Fruit fly (Drosophila melanogaster) whole organism, embryonic: ENCODE measurements around the gene ftz-f1.
A peak's percentile ranks its signal among the peaks of the same experiment; 100 is the strongest.

Source experiments
- Aef1 ChIP-seq: fragments of 200-800 bp; sonication (Bioruptor generic); IDR thresholded peaks from 3 replicates; pipeline ENCODE4 v1.3.6; 2022; ENCODE audit warnings: missing biosample characterization, missing genetic modification characterization
- Blimp-1 ChIP-seq: fragments of 200-800 bp; sonication (Bioruptor generic); optimal IDR thresholded peaks from 3 replicates; lab custom pipeline; 2018; ENCODE audit warnings: missing biosample characterization, missing genetic modification characterization, mild to moderate bottlenecking, moderate library complexity, missing genetic modification reagents
- CG10431 ChIP-seq: fragments of 200-800 bp; sonication (Bioruptor generic); optimal IDR thresholded peaks from 3 replicates; lab custom pipeline; 2018; ENCODE audit warnings: missing biosample characterization, mild to moderate bottlenecking, missing genetic modification characterization
- CG10462 ChIP-seq: fragments of 200-800 bp; sonication (Bioruptor generic); optimal IDR thresholded peaks from 2 replicates; lab custom pipeline; 2016; ENCODE audit warnings: missing biosample characterization, missing genetic modification characterization
- CG11085 ChIP-seq: fragments of 200-800 bp; sonication (Bioruptor generic); IDR thresholded peaks from 2 replicates; pipeline ENCODE4 v1.3.6; 2022; ENCODE audit warnings: missing biosample characterization, missing genetic modification characterization
- CG11247 ChIP-seq: fragments of 200-800 bp; sonication (Bioruptor generic); IDR thresholded peaks from 2 replicates; pipeline ENCODE4 v1.3.6; 2022; ENCODE audit warnings: missing biosample characterization, missing genetic modification characterization
- CG16863 ChIP-seq: fragments of 200-800 bp; sonication (Bioruptor generic); optimal IDR thresholded peaks from 3 replicates; lab custom pipeline; 2016; ENCODE audit warnings: missing biosample characterization, missing genetic modification characterization
- CG17361 ChIP-seq: fragments of 200-800 bp; sonication (Bioruptor generic); IDR thresholded peaks from 3 replicates; pipeline ENCODE4 v1.3.6; 2022; ENCODE audit warnings: missing biosample characterization, missing genetic modification characterization
- CG2129 ChIP-seq: fragments of 200-800 bp; sonication (Bioruptor generic); IDR thresholded peaks from 2 replicates; pipeline ENCODE4 v1.3.6; 2022; ENCODE audit warnings: missing biosample characterization, missing genetic modification characterization; ENCODE audit not compliant: partially characterized antibody
- CG30403 ChIP-seq: fragments of 200-800 bp; sonication (Bioruptor generic); optimal IDR thresholded peaks from 3 replicates; lab custom pipeline; 2016; ENCODE audit warnings: missing biosample characterization, missing genetic modification characterization
- CG30431 ChIP-seq: fragments of 200-800 bp; sonication (Bioruptor generic); optimal IDR thresholded peaks from 2 replicates; lab custom pipeline; 2017; ENCODE audit warnings: missing biosample characterization, missing genetic modification characterization
- CG31441 ChIP-seq: fragments of 200-800 bp; sonication (Bioruptor generic); IDR thresholded peaks from 2 replicates; pipeline ENCODE4 v1.3.6; 2022; ENCODE audit warnings: missing biosample characterization, missing genetic modification characterization
- CG4328 ChIP-seq: fragments of 200-800 bp; sonication (Bioruptor generic); optimal IDR thresholded peaks from 3 replicates; lab custom pipeline; 2017; ENCODE audit warnings: missing biosample characterization, missing genetic modification reagents, missing genetic modification characterization
- CG4360 ChIP-seq: fragments of 200-800 bp; sonication (Bioruptor generic); IDR thresholded peaks from 2 replicates; pipeline ENCODE4 v1.3.6; 2022; ENCODE audit warnings: missing biosample characterization, missing genetic modification characterization
- CG5245 ChIP-seq: fragments of 200-800 bp; sonication (Bioruptor generic); optimal IDR thresholded peaks from 3 replicates; lab custom pipeline; 2016; ENCODE audit warnings: missing biosample characterization, missing genetic modification characterization
- CG7928 ChIP-seq: fragments of 200-800 bp; sonication (Bioruptor generic); optimal IDR thresholded peaks from 2 replicates; lab custom pipeline; 2017; ENCODE audit warnings: missing biosample characterization, mild to moderate bottlenecking, missing genetic modification characterization
- CkIIα-i1 ChIP-seq: fragments of 200-800 bp; sonication (Bioruptor generic); IDR thresholded peaks from 2 replicates; pipeline ENCODE4 v1.3.6; 2022; ENCODE audit warnings: missing biosample characterization, missing genetic modification characterization
- Dref ChIP-seq: fragments of 200-800 bp; sonication (Bioruptor generic); IDR thresholded peaks from 2 replicates; pipeline ENCODE4 v1.3.6; 2022; ENCODE audit warnings: missing biosample characterization, missing genetic modification characterization
- GATAe ChIP-seq: fragments of 200-800 bp; sonication (Bioruptor generic); conservative IDR thresholded peaks from 2 replicates; pipeline ENCODE4 v1.3.6; 2022; ENCODE audit warnings: missing biosample characterization, missing genetic modification characterization
- Hmx ChIP-seq: fragments of 200-800 bp; sonication (Bioruptor generic); optimal IDR thresholded peaks from 2 replicates; lab custom pipeline; 2016; ENCODE audit warnings: missing biosample characterization, missing genetic modification characterization
- Hr78 ChIP-seq, 2 experiments: fragments of 200-800 bp in 1 of 2; fragments of >200 bp in 1 of 2; sonication (Bioruptor generic) in 1 of 2; optimal IDR thresholded peaks; 2 replicates each; lab custom pipeline; 2017 to 2019; ENCODE audit warnings: missing biosample characterization in 2 of 2, missing genetic modification characterization in 2 of 2, mild to moderate bottlenecking in 1 of 2, moderate library complexity in 1 of 2
- NFAT ChIP-seq: fragments of 200-800 bp; sonication (Bioruptor generic); IDR thresholded peaks from 2 replicates; pipeline ENCODE4 v1.3.6; 2022; ENCODE audit warnings: missing biosample characterization, missing genetic modification characterization
- Neu2 ChIP-seq: fragments of 200-800 bp; sonication (Bioruptor generic); optimal IDR thresholded peaks from 3 replicates; lab custom pipeline; 2016; ENCODE audit warnings: missing biosample characterization, missing genetic modification characterization, borderline replicate concordance
- Nf-YC ChIP-seq: fragments of 200-800 bp; optimal IDR thresholded peaks from 3 replicates; lab custom pipeline; 2019; ENCODE audit warnings: missing biosample characterization, mild to moderate bottlenecking, missing genetic modification characterization, moderate library complexity
- Optix ChIP-seq: fragments of 200-800 bp; sonication (Bioruptor generic); IDR thresholded peaks from 3 replicates; pipeline ENCODE4 v1.3.6; 2022; ENCODE audit warnings: missing biosample characterization, missing genetic modification characterization
- PHDP ChIP-seq: fragments of 200-800 bp; sonication (Bioruptor generic); optimal IDR thresholded peaks from 3 replicates; lab custom pipeline; 2018; ENCODE audit warnings: missing biosample characterization, mild to moderate bottlenecking, missing genetic modification characterization, moderate library complexity
- Sox100B ChIP-seq: fragments of 200-800 bp; sonication (Bioruptor generic); optimal IDR thresholded peaks from 3 replicates; lab custom pipeline; 2018; ENCODE audit warnings: missing biosample characterization, mild to moderate bottlenecking, missing genetic modification characterization
- Spps ChIP-seq: fragments of 200-800 bp; sonication (Bioruptor generic); optimal IDR thresholded peaks from 2 replicates; lab custom pipeline; 2018; ENCODE audit warnings: missing biosample characterization, mild to moderate bottlenecking, missing genetic modification characterization
- Sry-δ ChIP-seq: fragments of 200-800 bp; sonication (Bioruptor generic); optimal IDR thresholded peaks from 2 replicates; lab custom pipeline; 2016; ENCODE audit warnings: missing biosample characterization, missing genetic modification characterization
- TFAM ChIP-seq: fragments of 200-800 bp; sonication (Bioruptor generic); optimal IDR thresholded peaks from 2 replicates; lab custom pipeline; 2017; ENCODE audit warnings: missing biosample characterization, missing genetic modification characterization, inconsistent platforms
- ara ChIP-seq: fragments of 200-800 bp; sonication (Bioruptor generic); IDR thresholded peaks from 2 replicates; pipeline ENCODE4 v1.3.6; 2022; ENCODE audit warnings: missing biosample characterization, missing genetic modification characterization
- crol ChIP-seq: fragments of 200-800 bp; sonication (Bioruptor generic); IDR thresholded peaks from 2 replicates; pipeline ENCODE4 v1.3.6; 2022; ENCODE audit warnings: missing biosample characterization, missing genetic modification characterization
- cwo ChIP-seq: fragments of 200-800 bp; sonication (Bioruptor generic); optimal IDR thresholded peaks from 3 replicates; lab custom pipeline; 2017; ENCODE audit warnings: missing biosample characterization, missing genetic modification characterization, mild to moderate bottlenecking, moderate library complexity, missing genetic modification reagents
- exex ChIP-seq: fragments of 200-800 bp; sonication (Bioruptor generic); optimal IDR thresholded peaks from 4 replicates; lab custom pipeline; 2018; ENCODE audit warnings: missing biosample characterization, mild to moderate bottlenecking, missing genetic modification characterization, moderate library complexity
- eyg ChIP-seq: fragments of 200-800 bp; sonication (Bioruptor generic); optimal IDR thresholded peaks from 3 replicates; lab custom pipeline; 2016; ENCODE audit warnings: missing biosample characterization, missing genetic modification characterization
- fd64A ChIP-seq: fragments of 200-800 bp; sonication (Bioruptor generic); optimal IDR thresholded peaks from 3 replicates; lab custom pipeline; 2018; ENCODE audit warnings: missing biosample characterization, mild to moderate bottlenecking, missing genetic modification characterization
- ftz-f1 ChIP-seq: fragments of 200-800 bp; sonication (Bioruptor generic); optimal IDR thresholded peaks from 2 replicates; lab custom pipeline; 2016; ENCODE audit warnings: missing biosample characterization, missing genetic modification characterization
- fu2 ChIP-seq: fragments of 200-800 bp; sonication (Bioruptor generic); optimal IDR thresholded peaks from 2 replicates; lab custom pipeline; 2016; ENCODE audit warnings: missing biosample characterization, missing genetic modification characterization
- gfzf ChIP-seq: fragments of 200-800 bp; sonication (Bioruptor generic); optimal IDR thresholded peaks from 2 replicates; lab custom pipeline; 2016; ENCODE audit warnings: missing biosample characterization, mild to moderate bottlenecking, missing genetic modification characterization, moderate library complexity
- hbn ChIP-seq: fragments of 200-800 bp; sonication (Bioruptor generic); IDR thresholded peaks from 2 replicates; pipeline ENCODE4 v1.3.6; 2022; ENCODE audit warnings: missing biosample characterization, missing genetic modification characterization; ENCODE audit not compliant: partially characterized antibody
- jing ChIP-seq: fragments of 200-800 bp; sonication (Bioruptor generic); optimal IDR thresholded peaks from 2 replicates; lab custom pipeline; 2018; ENCODE audit warnings: missing biosample characterization, mild to moderate bottlenecking, missing genetic modification characterization
- lbe ChIP-seq: fragments of 200-800 bp; sonication (Bioruptor generic); optimal IDR thresholded peaks from 2 replicates; lab custom pipeline; 2016; ENCODE audit warnings: missing biosample characterization, mild to moderate bottlenecking, missing genetic modification characterization
- lola ChIP-seq, 3 experiments: fragments of >200 bp in 2 of 3; fragments of 200-800 bp in 1 of 3; sonication (Bioruptor generic) in 1 of 3; optimal IDR thresholded peaks; 2 replicates each; lab custom pipeline; 2017 to 2019; ENCODE audit warnings: missing biosample characterization in 3 of 3, missing genetic modification characterization in 3 of 3, mild to moderate bottlenecking in 1 of 3, moderate library complexity in 1 of 3
- nom ChIP-seq: fragments of 200-800 bp; sonication (Bioruptor generic); optimal IDR thresholded peaks from 2 replicates; lab custom pipeline; 2017; ENCODE audit warnings: missing biosample characterization, missing genetic modification characterization, mild to moderate bottlenecking, moderate library complexity, missing genetic modification reagents
- oc ChIP-seq: fragments of 200-800 bp; sonication (Bioruptor generic); optimal IDR thresholded peaks from 2 replicates; lab custom pipeline; 2018; ENCODE audit warnings: missing biosample characterization, mild to moderate bottlenecking, missing genetic modification characterization, moderate library complexity
- pum ChIP-seq: fragments of 200-800 bp; sonication (Bioruptor generic); optimal IDR thresholded peaks from 2 replicates; lab custom pipeline; 2016; ENCODE audit warnings: missing biosample characterization, missing genetic modification characterization
- sim ChIP-seq: fragments of 200-800 bp; sonication (Bioruptor generic); IDR thresholded peaks from 2 replicates; pipeline ENCODE4 v1.3.6; 2022; ENCODE audit warnings: missing biosample characterization, missing genetic modification characterization
- slou ChIP-seq: fragments of 200-800 bp; sonication (Bioruptor generic); optimal IDR thresholded peaks from 3 replicates; lab custom pipeline; 2016; ENCODE audit warnings: missing biosample characterization, missing genetic modification characterization
- stc ChIP-seq: fragments of 200-800 bp; sonication (Bioruptor generic); IDR thresholded peaks from 2 replicates; pipeline ENCODE4 v1.3.6; 2022; ENCODE audit warnings: missing biosample characterization, missing genetic modification characterization
- tio ChIP-seq: fragments of 200-800 bp; sonication (Bioruptor generic); optimal IDR thresholded peaks from 2 replicates; lab custom pipeline; 2017; ENCODE audit warnings: missing biosample characterization, missing genetic modification characterization, inconsistent platforms
- usp ChIP-seq: fragments of >200 bp; optimal IDR thresholded peaks from 2 replicates; lab custom pipeline; 2017; ENCODE audit warnings: missing biosample characterization, missing genetic modification characterization
- zf30C ChIP-seq: fragments of 200-800 bp; sonication (Bioruptor generic); optimal IDR thresholded peaks from 3 replicates; lab custom pipeline; 2018; ENCODE audit warnings: missing biosample characterization, mild to moderate bottlenecking, missing genetic modification characterization

Gene ftz-f1

DNA sequence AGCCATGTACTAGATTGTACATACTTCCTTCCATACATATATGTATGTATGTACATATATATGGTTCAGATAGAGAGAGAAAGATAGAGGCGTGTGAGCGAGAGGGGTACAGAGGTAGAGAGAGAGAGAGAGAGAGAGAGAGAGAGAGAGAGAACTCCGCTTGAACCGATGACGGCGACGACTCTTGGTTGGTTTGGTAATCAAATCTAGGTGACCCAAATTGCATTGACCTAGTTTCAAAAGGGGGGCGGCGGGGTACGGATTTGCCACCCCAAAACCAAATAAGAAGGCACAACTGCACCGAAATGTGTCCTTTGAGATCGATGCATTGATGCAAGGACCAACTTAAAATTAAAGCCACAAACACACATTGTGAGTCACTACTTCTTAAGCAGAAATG is 13.2 kb downstream of the ftz-f1 start:
- no peak for TF ChIP-seq TFAM
- no peak for TF ChIP-seq zf30C (GFP tag; lab: Kevin White, UChicago)
- TF ChIP-seq Dref (GFP tag; lab: Robert Waterston, UW) = no peak
- TF ChIP-seq CG4328 (GFP tag; lab: Kevin White, UChicago) = no peak
- no peak for TF ChIP-seq Spps (tag; lab: Kevin White, UChicago)
- no peak for TF ChIP-seq CG4360 (GFP tag; lab: Robert Waterston, UW)
- no peak for TF ChIP-seq Hr78 (GFP tag; optimal IDR thresholded peaks at IDR 0.05; lab: Kevin White, UChicago)
- no peak for TF ChIP-seq CG7928 (GFP tag; lab: Kevin White, UChicago)
- peak; percentile 63 for TF ChIP-seq crol (GFP tag; lab: Robert Waterston, UW)
- no peak for TF ChIP-seq usp (GFP tag; lab: Kevin White, UChicago)
- no peak for TF ChIP-seq slou
- no peak for TF ChIP-seq Aef1 (GFP tag; lab: Robert Waterston, UW)
- TF ChIP-seq Blimp-1 (GFP tag; lab: Kevin White, UChicago) = no peak
- TF ChIP-seq fd64A = no peak
- no peak for TF ChIP-seq CG30403
- TF ChIP-seq tio (GFP tag; lab: Kevin White, UChicago) = no peak
- no peak for TF ChIP-seq lbe (GFP tag; lab: Kevin White, UChicago)
- TF ChIP-seq CG16863 = no peak
- TF ChIP-seq PHDP = no peak
- TF ChIP-seq oc = no peak
- no peak for TF ChIP-seq ara (GFP tag; lab: Robert Waterston, UW)
- TF ChIP-seq Nf-YC (tag; lab: Kevin White, UChicago) = peak; percentile 41
- TF ChIP-seq Sox100B = no peak
- peak; percentile 70 for TF ChIP-seq ftz-f1
- no peak for TF ChIP-seq sim (GFP tag; lab: Robert Waterston, UW)
- TF ChIP-seq lola (GFP tag; optimal IDR thresholded peaks at IDR 0.05; lab: Kevin White, UChicago) = no peak
- no peak for TF ChIP-seq cwo (GFP tag; lab: Kevin White, UChicago)
- no peak for TF ChIP-seq hbn (GFP tag; lab: Robert Waterston, UW)
- TF ChIP-seq Neu2 = no peak
- TF ChIP-seq exex (tag; lab: Kevin White, UChicago) = no peak
- TF ChIP-seq CG5245 (GFP tag; lab: Kevin White, UChicago) = no peak
- TF ChIP-seq CG10462 (GFP tag; lab: Kevin White, UChicago) = no peak
- no peak for TF ChIP-seq CG11085 (GFP tag; lab: Robert Waterston, UW)
- TF ChIP-seq CG31441 (GFP tag; lab: Robert Waterston, UW) = no peak
- no peak for TF ChIP-seq eyg (GFP tag; lab: Kevin White, UChicago)
- no peak for TF ChIP-seq jing (GFP tag; lab: Kevin White, UChicago)
- no peak for TF ChIP-seq CG30431 (GFP tag; lab: Kevin White, UChicago)
- no peak for TF ChIP-seq Hmx (GFP tag; lab: Kevin White, UChicago)
- no peak for TF ChIP-seq gfzf (GFP tag; lab: Kevin White, UChicago)
- no peak for TF ChIP-seq Sry-δ (GFP tag; lab: Kevin White, UChicago)
- no peak for TF ChIP-seq Optix (GFP tag; lab: Robert Waterston, UW)
- TF ChIP-seq stc (GFP tag; lab: Robert Waterston, UW) = no peak
- TF ChIP-seq CG10431 (GFP tag; lab: Kevin White, UChicago) = no peak
- no peak for TF ChIP-seq CkIIα-i1 (GFP tag; lab: Robert Waterston, UW)
- TF ChIP-seq CG2129 (GFP tag; lab: Robert Waterston, UW) = no peak
- TF ChIP-seq nom (GFP tag; lab: Kevin White, UChicago) = no peak
- TF ChIP-seq GATAe = no peak
- TF ChIP-seq CG17361 = no peak
- no peak for TF ChIP-seq fu2 (GFP tag; lab: Kevin White, UChicago)
- TF ChIP-seq NFAT (GFP tag; lab: Robert Waterston, UW) = no peak
- TF ChIP-seq CG11247 = no peak
- no peak for TF ChIP-seq pum (GFP tag; lab: Kevin White, UChicago)
